Worm (Caenorhabditis elegans) whole organism, early embryonic: ENCODE data around the gene F49E10.4.

Source experiments
- B0310.2 ChIP-seq: sonication (generic microtip); optimal IDR thresholded peaks from 2 replicates; lab custom pipeline; 2016; ENCODE audit warnings: mild to moderate bottlenecking, missing genetic modification characterization, missing compliant biosample characterization
- F13C5.2 ChIP-seq: sonication (generic microtip); optimal IDR thresholded peaks from 2 replicates; lab custom pipeline; 2017; ENCODE audit warnings: mild to moderate bottlenecking, missing genetic modification characterization, inconsistent platforms, missing compliant biosample characterization
- aly-1 ChIP-seq: sonication (generic microtip); optimal IDR thresholded peaks from 2 replicates; lab custom pipeline; 2016; ENCODE audit warnings: missing genetic modification characterization, missing compliant biosample characterization
- ama-1 ChIP-seq: fragments of 150-350 bp; optimal IDR thresholded peaks from 2 replicates; lab custom pipeline; 2014
- ceh-13 ChIP-seq: fragments of 200-800 bp; sonication (Bioruptor generic); optimal IDR thresholded peaks from 2 replicates; lab custom pipeline; 2018; ENCODE audit warnings: mild to moderate bottlenecking, missing genetic modification characterization, missing compliant biosample characterization
- ceh-36 ChIP-seq: sonication (generic microtip); optimal IDR thresholded peaks from 2 replicates; lab custom pipeline; 2016; ENCODE audit warnings: missing genetic modification characterization, inconsistent platforms, missing compliant biosample characterization
- ets-7 ChIP-seq: sonication (generic microtip); optimal IDR thresholded peaks from 2 replicates; lab custom pipeline; 2016; ENCODE audit warnings: missing genotype, missing genetic modification characterization, missing compliant biosample characterization
- flt-1 ChIP-seq: fragments of 200-800 bp; sonication (Bioruptor generic); IDR thresholded peaks from 2 replicates; pipeline ENCODE4 v1.3.6; 2022; ENCODE audit warnings: missing genetic modification characterization, missing compliant biosample characterization
- hmbx-1 ChIP-seq: sonication (generic microtip); optimal IDR thresholded peaks from 2 replicates; lab custom pipeline; 2016; ENCODE audit warnings: mild to moderate bottlenecking, missing genetic modification characterization, missing compliant biosample characterization
- hmg-4 ChIP-seq: fragments of 200-800 bp; sonication (Bioruptor generic); optimal IDR thresholded peaks from 2 replicates; lab custom pipeline; 2018; ENCODE audit warnings: mild to moderate bottlenecking, missing genetic modification characterization, missing compliant biosample characterization
- hnd-1 ChIP-seq: sonication (generic microtip); optimal IDR thresholded peaks from 2 replicates; lab custom pipeline; 2016; ENCODE audit warnings: missing genetic modification characterization, missing compliant biosample characterization
- pes-1 ChIP-seq: fragments of 200-800 bp; sonication (Bioruptor generic); IDR thresholded peaks from 2 replicates; pipeline ENCODE4 v1.3.6; 2022; ENCODE audit warnings: missing genetic modification reagents, missing genetic modification characterization, missing compliant biosample characterization
- scrt-1 ChIP-seq: fragments of 200-800 bp; sonication (Bioruptor generic); IDR thresholded peaks from 2 replicates; pipeline ENCODE4 v1.3.6; 2022; ENCODE audit warnings: missing genetic modification characterization, missing compliant biosample characterization
- sea-1 ChIP-seq: fragments of 200-800 bp; sonication (Bioruptor generic); conservative IDR thresholded peaks from 2 replicates; pipeline ENCODE4 v1.3.6; 2022; ENCODE audit warnings: missing genetic modification characterization, missing compliant biosample characterization
- tbx-11 ChIP-seq: fragments of 200-800 bp; sonication (Bioruptor generic); IDR thresholded peaks from 2 replicates; pipeline ENCODE4 v1.3.6; 2022; ENCODE audit warnings: missing genetic modification characterization, missing compliant biosample characterization
- tbx-37 ChIP-seq: fragments of 200-800 bp; sonication (Bioruptor generic); conservative IDR thresholded peaks from 2 replicates; pipeline ENCODE4 v1.3.6; 2022; ENCODE audit warnings: missing genetic modification reagents, missing genetic modification characterization, missing compliant biosample characterization
- tra-4 ChIP-seq: sonication (generic microtip); optimal IDR thresholded peaks from 2 replicates; lab custom pipeline; 2017; ENCODE audit warnings: missing genetic modification characterization, missing compliant biosample characterization

Gene F49E10.4

ce11 chrX:5903896-5904295, 28.2 kb downstream of the F49E10.4 start:
- no peak for TF ChIP-seq tbx-11
- TF ChIP-seq ceh-13 (GFP tag; lab: Kevin White, UChicago): no peak
- TF ChIP-seq hmbx-1: no peak
- no peak for TF ChIP-seq flt-1 (GFP tag; lab: Robert Waterston, UW)
- TF ChIP-seq hmg-4 (GFP tag; lab: Kevin White, UChicago): no peak

ce11 chrX:5904603-5905081, 29.0 kb downstream of the F49E10.4 start, which contains the start of gene nlp-49:
nlp-49 (plus strand) TSS chrX:5904653.
- TF ChIP-seq ceh-36 (no peak), hmg-4 (GFP tag; lab: Kevin White, UChicago) (no peak), B0310.2 (tag; lab: Kevin White, UChicago) (no peak), scrt-1 (no peak), sea-1 (GFP tag; lab: Robert Waterston, UW) (no peak), tbx-37 (GFP tag; lab: Robert Waterston, UW) (no peak), pes-1 (no peak), ama-1 (no peak), flt-1 (GFP tag; lab: Robert Waterston, UW) (no peak), aly-1 (tag; lab: Kevin White, UChicago) (no peak), ceh-13 (GFP tag; lab: Kevin White, UChicago) (no peak), hnd-1 (tag; lab: Kevin White, UChicago) (no peak), tra-4 (tag; lab: Kevin White, UChicago) (no peak), F13C5.2 (no peak), tbx-11 (no peak), hmbx-1 (no peak), ets-7 (tag; lab: Kevin White, UChicago) (no peak)

ce11 chrX:5905764-5906163, 30.1 kb downstream of the F49E10.4 start:
- TF ChIP-seq F13C5.2: no peak
- no peak for TF ChIP-seq ceh-36
- TF ChIP-seq pes-1: no peak
- TF ChIP-seq ets-7 (tag; lab: Kevin White, UChicago): no peak
- TF ChIP-seq tra-4 (tag; lab: Kevin White, UChicago): no peak
- no peak; the same call in 1 of the 2 replicates for TF ChIP-seq tbx-37 (GFP tag; lab: Robert Waterston, UW)

ce11 chrX:5917284-5917683, 41.6 kb downstream of the F49E10.4 start, which contains the start of gene Y23B4A.1:
Y23B4A.1 (minus strand) TSS chrX:5917384.
- TF ChIP-seq hmbx-1 (no peak), B0310.2 (tag; lab: Kevin White, UChicago) (no peak), pes-1 (no peak), aly-1 (tag; lab: Kevin White, UChicago) (no peak), tbx-37 (GFP tag; lab: Robert Waterston, UW) (no peak), ets-7 (tag; lab: Kevin White, UChicago) (no peak), tbx-11 (no peak), flt-1 (GFP tag; lab: Robert Waterston, UW) (no peak), sea-1 (GFP tag; lab: Robert Waterston, UW) (no peak), ceh-36 (no peak), tra-4 (tag; lab: Kevin White, UChicago) (no peak), ceh-13 (GFP tag; lab: Kevin White, UChicago) (no peak)

- TF ChIP-seq tbx-11: no peak
Observed at ce11 chrX:5919097-5919496, 43.4 kb downstream of the F49E10.4 start, which contains the start of gene capa-1. capa-1 (plus strand) TSS chrX:5919397.

ce11 chrX:5923672-5924071, 48.0 kb downstream of the F49E10.4 start:
- TF ChIP-seq ceh-36 (no peak), B0310.2 (tag; lab: Kevin White, UChicago) (no peak), flt-1 (GFP tag; lab: Robert Waterston, UW) (no peak), ceh-13 (GFP tag; lab: Kevin White, UChicago) (no peak), tbx-37 (GFP tag; lab: Robert Waterston, UW) (no peak), F13C5.2 (no peak), ets-7 (tag; lab: Kevin White, UChicago) (no peak), scrt-1 (no peak), sea-1 (GFP tag; lab: Robert Waterston, UW) (no peak), tbx-11 (no peak), hnd-1 (tag; lab: Kevin White, UChicago) (no peak), pes-1 (no peak)

- TF ChIP-seq hnd-1 (tag; lab: Kevin White, UChicago) (no peak), B0310.2 (tag; lab: Kevin White, UChicago) (no peak), ceh-36 (no peak), tbx-37 (GFP tag; lab: Robert Waterston, UW) (no peak), tra-4 (tag; lab: Kevin White, UChicago) (no peak), tbx-11 (no peak), sea-1 (GFP tag; lab: Robert Waterston, UW) (no peak), hmbx-1 (no peak), F13C5.2 (no peak), pes-1 (no peak), ets-7 (tag; lab: Kevin White, UChicago) (no peak), ceh-13 (GFP tag; lab: Kevin White, UChicago) (no peak), ama-1 (no peak), scrt-1 (no peak), hmg-4 (GFP tag; lab: Kevin White, UChicago) (no peak)
Observed at ce11 chrX:5930822-5931221, 55.2 kb downstream of the F49E10.4 start, which contains the start of gene egl-6. egl-6 (plus strand) TSS chrX:5931122.
